Fruit fly (Drosophila melanogaster) Kc167 (cell line): ENCODE results near the gene Rpn1.

ENCODE experiments used
- Myc ChIP-seq: fragments of >200 bp; optimal IDR thresholded peaks from 2 replicates; lab custom pipeline; 2017; ENCODE audit warnings: missing external identifiers
- Sin3A ChIP-seq: fragments of >200 bp; optimal IDR thresholded peaks from 2 replicates; lab custom pipeline; 2018; ENCODE audit warnings: missing external identifiers
- h ChIP-seq: fragments of >200 bp; optimal IDR thresholded peaks from 3 replicates; lab custom pipeline; 2018; ENCODE audit warnings: missing external identifiers
- insv ChIP-seq: fragments of >200 bp; optimal IDR thresholded peaks from 3 replicates; lab custom pipeline; 2018; ENCODE audit warnings: missing external identifiers
- psq ChIP-seq: fragments of >200 bp; optimal IDR thresholded peaks from 2 replicates; lab custom pipeline; 2017; ENCODE audit warnings: missing external identifiers
- ttk ChIP-seq: sonication (Bioruptor generic); optimal IDR thresholded peaks from 2 replicates; lab custom pipeline; 2017; ENCODE audit warnings: missing external identifiers

The Rpn1 gene

DNA sequence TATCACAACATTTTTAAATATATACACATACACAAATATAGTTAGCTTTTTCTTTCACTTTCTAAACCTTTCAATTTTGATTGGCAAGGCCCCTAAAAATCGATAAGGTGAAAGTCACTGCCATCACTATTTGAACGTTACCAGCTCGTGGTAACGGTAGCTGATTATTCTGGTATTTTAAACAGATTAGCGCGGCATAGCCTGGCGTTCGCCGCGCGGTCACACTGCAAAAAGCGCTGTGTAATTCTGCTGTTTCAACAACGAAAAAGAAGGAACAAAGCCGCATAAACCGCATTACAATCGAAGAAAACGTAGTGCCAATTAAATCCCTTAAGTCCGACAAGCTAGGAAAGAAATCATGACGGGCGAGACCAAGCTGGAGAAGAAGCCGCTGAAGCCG, at the start of gene Rpn1:
Gene Rpn1, plus strand, starts transcription at position 219 of the 400 bp plus-strand sequence.
- TF ChIP-seq psq (no peak), ttk (no peak), insv (lab: Kevin White, UChicago) (no peak), Myc (lab: Kevin White, UChicago) (no peak), Sin3A (no peak), h (lab: Kevin White, UChicago) (no peak)

dm6 chr3L:19867238-19867637, 47.6 kb upstream of the Rpn1 start:
- TF ChIP-seq h (lab: Kevin White, UChicago), result no peak
- no peak for TF ChIP-seq Myc (lab: Kevin White, UChicago)
- no peak for TF ChIP-seq insv (lab: Kevin White, UChicago)
- TF ChIP-seq Sin3A, result no peak

- TF ChIP-seq Sin3A, result no peak
- TF ChIP-seq ttk, result no peak
- no peak for TF ChIP-seq insv (lab: Kevin White, UChicago)
- TF ChIP-seq h (lab: Kevin White, UChicago), result no peak
- TF ChIP-seq Myc (lab: Kevin White, UChicago), result no peak
- no peak for TF ChIP-seq psq
Measured at dm6 chr3L:19869698-19870097, 45.2 kb upstream of the Rpn1 start.

DNA sequence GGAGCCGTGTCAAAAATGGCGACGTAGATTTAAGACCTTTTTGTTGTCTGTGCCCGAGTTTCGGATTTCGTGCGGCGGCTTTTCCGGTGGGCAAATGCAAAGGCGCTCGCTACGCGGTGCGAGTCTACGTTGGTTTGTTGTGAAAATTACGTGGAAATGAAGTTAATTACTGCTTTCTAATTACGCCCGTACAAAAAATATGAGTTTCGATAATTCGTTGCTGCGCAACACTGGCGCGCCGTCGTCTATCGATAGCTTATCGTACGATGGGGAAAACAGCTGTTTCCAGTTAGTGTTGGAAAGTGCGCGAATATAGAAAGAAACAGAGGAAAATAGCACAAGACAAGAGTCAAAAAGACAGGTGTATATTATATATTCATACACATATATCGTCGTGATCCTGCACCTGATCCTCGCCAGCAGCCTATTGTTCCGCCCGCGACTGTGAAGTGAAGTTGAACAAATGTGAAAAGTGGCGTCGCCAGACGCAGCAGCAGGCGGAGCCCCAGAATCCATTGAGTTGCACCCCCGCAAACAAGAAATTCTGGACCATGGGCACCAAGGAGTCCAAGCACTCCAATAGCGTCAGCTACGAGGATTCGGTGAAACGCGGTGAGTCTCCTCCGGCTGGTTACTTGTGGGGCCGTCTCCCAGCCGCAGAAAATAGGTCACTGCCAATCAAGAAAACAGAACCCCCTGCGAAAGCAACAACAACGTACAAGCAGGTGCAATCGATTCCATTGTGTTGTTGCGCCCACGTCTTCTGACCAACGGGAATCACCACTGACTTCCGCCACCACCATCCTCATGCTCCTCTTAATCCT, 43.8 kb upstream of the Rpn1 start, which contains the start of the genes Rab8 and Usp32:
Gene Rab8, minus strand, starts transcription at position 236 of the 824 bp plus-strand sequence.
Gene Usp32, plus strand, starts transcription at position 297 of the 824 bp plus-strand sequence.
- TF ChIP-seq Sin3A, result no peak
- no peak for TF ChIP-seq h (lab: Kevin White, UChicago)
- TF ChIP-seq ttk, result no peak
- TF ChIP-seq Myc (lab: Kevin White, UChicago), result no peak
- TF ChIP-seq psq, result no peak

DNA sequence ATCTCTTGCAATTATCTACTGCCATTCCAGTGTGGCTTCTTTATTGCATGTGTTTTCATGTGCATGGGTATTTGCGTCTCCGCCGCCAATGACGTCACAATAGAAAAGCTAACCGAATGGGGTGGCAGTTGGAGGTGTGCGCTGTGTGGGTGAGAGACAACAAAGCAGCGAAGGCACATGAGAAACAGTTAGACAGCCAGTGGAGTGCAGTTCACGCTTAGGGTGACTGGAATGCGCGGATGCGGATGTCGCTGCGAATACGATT, 43.3 kb upstream of the Rpn1 start:
- TF ChIP-seq Sin3A (no peak), Myc (lab: Kevin White, UChicago) (no peak), h (lab: Kevin White, UChicago) (no peak), ttk (no peak), insv (lab: Kevin White, UChicago) (no peak), psq (no peak)

DNA sequence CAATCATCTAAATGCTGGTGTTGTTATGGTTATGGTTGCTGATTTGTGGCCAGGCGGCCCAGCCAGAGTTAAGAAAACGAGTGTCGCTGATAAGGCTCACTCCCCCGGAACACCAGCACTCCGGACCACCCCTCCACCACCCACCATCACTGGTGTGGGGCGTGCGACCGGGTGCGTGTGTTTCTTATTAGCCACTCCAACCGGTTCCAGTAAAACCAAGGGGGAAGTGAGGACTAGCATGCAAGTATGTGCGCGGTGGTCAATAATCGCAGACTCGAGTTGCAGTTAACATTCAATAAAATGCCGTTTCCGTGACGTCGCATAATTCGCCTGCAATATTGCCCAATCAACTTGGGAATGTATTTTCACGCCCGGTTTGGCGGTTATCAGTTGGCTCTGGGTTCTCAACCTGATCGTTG, 42.4 kb upstream of the Rpn1 start:
- no peak for TF ChIP-seq h (lab: Kevin White, UChicago)
- no peak for TF ChIP-seq Sin3A
- no peak for TF ChIP-seq psq
- no peak for TF ChIP-seq insv (lab: Kevin White, UChicago)
- TF ChIP-seq ttk, result no peak
- TF ChIP-seq Myc (lab: Kevin White, UChicago), result no peak

DNA sequence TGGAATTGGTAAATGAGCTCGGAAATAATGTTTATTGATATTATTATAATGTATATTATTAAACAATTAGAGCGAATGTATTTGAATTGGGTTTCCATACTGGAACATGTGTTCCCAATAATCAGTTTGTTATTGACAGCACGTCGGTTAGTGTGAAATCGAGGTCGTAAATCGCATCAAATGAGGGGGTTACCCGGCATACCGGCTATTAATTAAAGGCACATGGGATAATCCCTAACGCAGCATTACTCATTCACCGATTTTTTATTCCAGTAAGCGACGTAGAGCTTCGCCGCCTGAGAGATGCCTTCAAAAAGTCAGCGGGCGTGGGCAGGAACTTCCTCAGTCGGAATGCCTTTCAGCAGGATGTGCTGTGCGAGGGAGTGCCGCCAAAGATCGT, 41.4 kb upstream of the Rpn1 start:
- TF ChIP-seq h (lab: Kevin White, UChicago), result no peak
- no peak for TF ChIP-seq Sin3A
- no peak for TF ChIP-seq ttk
- TF ChIP-seq insv (lab: Kevin White, UChicago), result no peak
- TF ChIP-seq psq, result no peak
- no peak for TF ChIP-seq Myc (lab: Kevin White, UChicago)

dm6 chr3L:19895556-19895995, 19.3 kb upstream of the Rpn1 start:
- no peak for TF ChIP-seq h (lab: Kevin White, UChicago)
- TF ChIP-seq ttk, result no peak
- TF ChIP-seq psq, result no peak
- no peak for TF ChIP-seq Sin3A
- TF ChIP-seq insv (lab: Kevin White, UChicago), result no peak
- TF ChIP-seq Myc (lab: Kevin White, UChicago), result no peak

dm6 chr3L:19896280-19896891, 18.5 kb upstream of the Rpn1 start:
- no peak for TF ChIP-seq insv (lab: Kevin White, UChicago)
- TF ChIP-seq Myc (lab: Kevin White, UChicago), result no peak

- TF ChIP-seq ttk (no peak), Myc (lab: Kevin White, UChicago) (no peak), h (lab: Kevin White, UChicago) (no peak), psq (no peak), Sin3A (no peak), insv (lab: Kevin White, UChicago) (no peak)
Measured at dm6 chr3L:19896892-19897684, 17.8 kb upstream of the Rpn1 start.

DNA sequence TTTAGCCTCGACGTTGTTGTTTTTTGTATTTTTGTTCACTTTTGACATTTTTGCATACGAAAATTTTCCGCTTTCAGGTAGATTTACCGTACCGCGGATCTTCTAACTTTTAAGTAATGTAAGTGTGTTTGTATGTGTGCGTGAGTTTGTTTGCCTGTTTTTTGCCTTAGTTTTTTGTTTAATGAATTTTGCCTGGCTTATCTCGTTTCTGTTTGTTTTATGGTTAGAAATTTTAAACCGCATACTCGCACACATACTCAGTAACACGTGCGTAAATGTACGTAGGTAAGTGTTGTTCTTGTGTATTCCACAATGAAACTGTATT, 17.2 kb upstream of the Rpn1 start:
- TF ChIP-seq Sin3A, result no peak
- no peak for TF ChIP-seq psq
- TF ChIP-seq ttk, result no peak
- TF ChIP-seq insv (lab: Kevin White, UChicago), result no peak
- TF ChIP-seq h (lab: Kevin White, UChicago), result no peak
- no peak for TF ChIP-seq Myc (lab: Kevin White, UChicago)

dm6 chr3L:19898547-19899282, 16.1 kb upstream of the Rpn1 start:
- no peak for TF ChIP-seq insv (lab: Kevin White, UChicago)
- TF ChIP-seq h (lab: Kevin White, UChicago), result no peak
- no peak for TF ChIP-seq psq
- TF ChIP-seq ttk, result no peak
- TF ChIP-seq Myc (lab: Kevin White, UChicago), result no peak
- TF ChIP-seq Sin3A, result no peak
